Worm (Caenorhabditis elegans) whole organism, mixed stage, embryonic: ENCODE measurements around the gene spin-4.

Experiments
- M03D4.4 ChIP-seq: sonication (generic microtip); optimal IDR thresholded peaks from 2 replicates; lab custom pipeline; 2017; ENCODE audit warnings: mild to moderate bottlenecking, missing genetic modification characterization, missing compliant biosample characterization
- bed-3 ChIP-seq: fragments of 200-800 bp; sonication (Bioruptor generic); optimal IDR thresholded peaks from 3 replicates; lab custom pipeline; 2018; ENCODE audit warnings: mild to moderate bottlenecking, missing genetic modification characterization, moderate library complexity, missing compliant biosample characterization
- blmp-1 ChIP-seq: fragments of 150-350 bp; optimal IDR thresholded peaks from 2 replicates; lab custom pipeline; 2014; ENCODE audit warnings: missing biosample characterization, missing genetic modification characterization
- ceh-39 ChIP-seq: fragments of 150-350 bp; optimal IDR thresholded peaks from 2 replicates; lab custom pipeline; 2014; ENCODE audit warnings: missing biosample characterization, missing genetic modification characterization
- ceh-43 ChIP-seq: fragments of 200-800 bp; sonication (Bioruptor generic); optimal IDR thresholded peaks from 2 replicates; lab custom pipeline; 2018; ENCODE audit warnings: mild to moderate bottlenecking, missing genetic modification characterization, moderate library complexity, missing compliant biosample characterization
- ceh-83 ChIP-seq: fragments of 200-800 bp; sonication (Bioruptor generic); optimal IDR thresholded peaks from 2 replicates; lab custom pipeline; 2018; ENCODE audit warnings: mild to moderate bottlenecking, missing genetic modification characterization, missing compliant biosample characterization
- ces-1 ChIP-seq: fragments of 150-350 bp; optimal IDR thresholded peaks from 2 replicates; lab custom pipeline; 2014; ENCODE audit warnings: missing biosample characterization, missing genetic modification reagents, missing genetic modification characterization
- cnd-1 ChIP-seq: fragments of 200-800 bp; sonication (Bioruptor generic); optimal IDR thresholded peaks from 2 replicates; lab custom pipeline; 2018; ENCODE audit warnings: mild to moderate bottlenecking, missing genetic modification characterization, missing compliant biosample characterization
- drap-1 ChIP-seq: fragments of 200-800 bp; sonication (Bioruptor generic); optimal IDR thresholded peaks from 3 replicates; lab custom pipeline; 2018; ENCODE audit warnings: mild to moderate bottlenecking, missing genetic modification characterization, missing compliant biosample characterization
- elt-1 ChIP-seq: sonication (generic microtip); optimal IDR thresholded peaks from 2 replicates; lab custom pipeline; 2017; ENCODE audit warnings: missing genetic modification characterization, mild to moderate bottlenecking, missing compliant biosample characterization, antibody characterized with exemption, moderate library complexity, borderline replicate concordance; ENCODE audit not compliant: insufficient read depth
- elt-3 ChIP-seq: fragments of 150-350 bp; optimal IDR thresholded peaks from 2 replicates; lab custom pipeline; 2014; ENCODE audit warnings: missing biosample characterization, missing genetic modification characterization
- flh-1 ChIP-seq: fragments of 200-800 bp; sonication (Bioruptor generic); optimal IDR thresholded peaks from 2 replicates; lab custom pipeline; 2018; ENCODE audit warnings: mild to moderate bottlenecking, missing genetic modification characterization, moderate library complexity, missing compliant biosample characterization
- ham-2 ChIP-seq: fragments of 200-800 bp; sonication (Bioruptor generic); optimal IDR thresholded peaks from 2 replicates; lab custom pipeline; 2018; ENCODE audit warnings: mild to moderate bottlenecking, missing genetic modification characterization, missing compliant biosample characterization
- lin-13 ChIP-seq: fragments of 150-350 bp; optimal IDR thresholded peaks from 2 replicates; lab custom pipeline; 2014; ENCODE audit warnings: missing biosample characterization, missing genetic modification characterization
- lin-32 ChIP-seq: fragments of 200-800 bp; sonication (Bioruptor generic); optimal IDR thresholded peaks from 2 replicates; lab custom pipeline; 2018; ENCODE audit warnings: mild to moderate bottlenecking, missing genetic modification characterization, missing compliant biosample characterization
- lsy-2 ChIP-seq: fragments of 150-350 bp; optimal IDR thresholded peaks from 2 replicates; lab custom pipeline; 2014; ENCODE audit warnings: missing biosample characterization, missing genetic modification characterization
- mab-5 ChIP-seq: fragments of 150-350 bp; optimal IDR thresholded peaks from 2 replicates; lab custom pipeline; 2014; ENCODE audit warnings: missing biosample characterization, missing genetic modification characterization
- mep-1 ChIP-seq: fragments of 150-350 bp; optimal IDR thresholded peaks from 2 replicates; lab custom pipeline; 2017; ENCODE audit warnings: missing biosample characterization, missing genetic modification reagents, missing genetic modification characterization, inconsistent platforms
- mls-2 ChIP-seq: sonication (generic microtip); optimal IDR thresholded peaks from 2 replicates; lab custom pipeline; 2016; ENCODE audit warnings: mild to moderate bottlenecking, missing genetic modification characterization, moderate library complexity, missing compliant biosample characterization
- nhr-12 ChIP-seq: fragments of 150-350 bp; optimal IDR thresholded peaks from 2 replicates; lab custom pipeline; 2014; ENCODE audit warnings: missing biosample characterization, missing genetic modification characterization
- nhr-2 ChIP-seq: fragments of 150-350 bp; optimal IDR thresholded peaks from 2 replicates; lab custom pipeline; 2014; ENCODE audit warnings: missing biosample characterization, missing genetic modification characterization
- nhr-237 ChIP-seq: fragments of 150-350 bp; optimal IDR thresholded peaks from 2 replicates; lab custom pipeline; 2014; ENCODE audit warnings: missing biosample characterization, missing genetic modification characterization
- nhr-28 ChIP-seq: fragments of 150-350 bp; optimal IDR thresholded peaks from 2 replicates; lab custom pipeline; 2014; ENCODE audit warnings: missing biosample characterization, missing genetic modification characterization
- nhr-76 ChIP-seq: sonication (generic microtip); optimal IDR thresholded peaks from 2 replicates; lab custom pipeline; 2017; ENCODE audit warnings: missing biosample characterization, missing genetic modification characterization
- pha-4 ChIP-seq: fragments of 150-350 bp; optimal IDR thresholded peaks from 2 replicates; lab custom pipeline; 2018; ENCODE audit warnings: missing biosample characterization, missing genetic modification reagents, missing genetic modification characterization
- sem-2 ChIP-seq: fragments of 200-800 bp; sonication (Bioruptor generic); optimal IDR thresholded peaks from 2 replicates; lab custom pipeline; 2018; ENCODE audit warnings: mild to moderate bottlenecking, missing genetic modification characterization, missing compliant biosample characterization
- snpc-4 ChIP-seq: fragments of 150-350 bp; optimal IDR thresholded peaks from 2 replicates; lab custom pipeline; 2014; ENCODE audit warnings: missing biosample characterization, missing genetic modification characterization
- sptf-1 ChIP-seq: sonication (generic microtip); optimal IDR thresholded peaks from 2 replicates; lab custom pipeline; 2017; ENCODE audit warnings: mild to moderate bottlenecking, missing genetic modification characterization, moderate library complexity, missing compliant biosample characterization
- tbx-8 ChIP-seq: fragments of 200-800 bp; sonication (Bioruptor generic); optimal IDR thresholded peaks from 2 replicates; lab custom pipeline; 2018; ENCODE audit warnings: mild to moderate bottlenecking, missing genetic modification characterization, moderate library complexity, missing compliant biosample characterization
- unc-120 ChIP-seq: sonication (generic microtip); optimal IDR thresholded peaks from 2 replicates; lab custom pipeline; 2017; ENCODE audit warnings: missing genetic modification characterization, missing compliant biosample characterization; ENCODE audit not compliant: poor library complexity, severe bottlenecking
- unc-39 ChIP-seq: fragments of 150-350 bp; optimal IDR thresholded peaks from 2 replicates; lab custom pipeline; 2014; ENCODE audit warnings: missing biosample characterization, missing genetic modification characterization
- unc-62 ChIP-seq: fragments of 150-350 bp; optimal IDR thresholded peaks from 2 replicates; lab custom pipeline; 2014; ENCODE audit warnings: missing biosample characterization, missing genetic modification reagents, missing genetic modification characterization
- zip-8 ChIP-seq: fragments of 150-350 bp; optimal IDR thresholded peaks from 2 replicates; lab custom pipeline; 2014; ENCODE audit warnings: missing biosample characterization, missing genetic modification characterization
- ztf-11 ChIP-seq: fragments of 150-350 bp; optimal IDR thresholded peaks from 2 replicates; lab custom pipeline; 2014; ENCODE audit warnings: missing biosample characterization, missing genetic modification characterization

The spin-4 gene

ce11 chrIII:12640386-12641024, 47.6 kb upstream of the spin-4 start:
- TF ChIP-seq M03D4.4 (no peak), lin-32 (no peak), sem-2 (GFP tag; lab: Kevin White, UChicago) (no peak), ceh-39 (tag; lab: Kevin White, UChicago) (no peak), cnd-1 (tag; lab: Kevin White, UChicago) (no peak), ces-1 (no peak), tbx-8 (no peak), nhr-2 (tag; lab: Kevin White, UChicago) (no peak), unc-120 (tag; lab: Kevin White, UChicago) (no peak), pha-4 (tag; lab: Kevin White, UChicago) (no peak), nhr-12 (no peak), flh-1 (GFP tag; lab: Kevin White, UChicago) (no peak), unc-39 (no peak), unc-62 (GFP tag; lab: Kevin White, UChicago) (no peak)

DNA sequence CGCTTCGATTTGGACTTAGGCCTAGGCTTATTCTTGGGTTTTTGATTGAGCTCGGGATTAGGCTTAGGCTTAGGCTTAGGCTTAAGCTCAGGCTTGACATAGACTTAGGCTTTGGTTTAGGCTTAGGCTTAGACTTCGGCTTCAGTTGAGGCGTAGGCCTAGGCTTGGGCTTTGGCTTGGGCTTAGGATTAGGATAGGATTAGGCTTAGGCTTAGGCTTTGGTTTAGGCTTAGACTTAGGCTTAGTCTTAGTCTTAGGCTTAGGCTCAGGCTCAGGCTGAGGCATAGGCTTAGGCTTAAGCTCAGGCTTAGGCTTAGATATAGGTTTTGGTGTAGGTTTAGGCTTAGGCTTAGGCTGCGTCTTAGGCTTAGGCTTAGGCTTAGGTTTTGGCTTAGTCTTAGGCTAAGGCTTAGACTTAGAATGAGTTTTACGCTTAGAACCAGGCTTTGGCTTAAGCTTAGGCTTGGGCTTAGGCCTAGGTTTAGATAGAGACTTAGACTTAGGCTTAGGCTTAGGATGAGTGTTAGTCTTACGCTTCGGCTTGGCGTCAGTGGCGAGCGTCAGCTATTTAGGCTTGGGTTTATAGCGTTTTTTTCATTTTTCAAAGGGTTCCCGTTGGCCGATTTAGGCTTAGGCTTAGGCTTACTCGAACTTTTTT, 45.5 kb upstream of the spin-4 start:
- no peak for TF ChIP-seq ceh-43 (GFP tag; lab: Kevin White, UChicago)
- no peak for TF ChIP-seq nhr-28 (tag; lab: Kevin White, UChicago)
- TF ChIP-seq, all 35 proteins: peak for 0

DNA sequence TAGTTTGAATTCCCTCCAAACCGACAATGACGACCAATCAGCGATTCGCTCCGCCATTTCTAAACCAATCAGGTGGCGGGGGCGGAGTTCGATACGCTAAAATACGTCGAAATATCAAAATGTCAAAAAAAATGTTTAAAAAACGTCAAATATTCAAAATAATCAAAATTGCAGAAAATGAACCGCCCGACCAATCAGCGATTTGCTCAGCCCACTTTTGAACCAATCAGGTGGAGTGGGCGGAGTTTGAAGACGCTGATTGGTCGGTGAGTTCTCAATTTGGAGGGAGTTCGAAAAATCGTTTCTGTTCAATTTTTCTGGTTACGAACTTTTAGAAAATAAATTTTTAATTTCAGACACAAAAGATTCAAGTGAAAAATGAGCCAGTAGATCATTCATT, 43.4 kb upstream of the spin-4 start:
- no peak for TF ChIP-seq elt-1 (tag; lab: Kevin White, UChicago)
- no peak for TF ChIP-seq nhr-237 (tag; lab: Kevin White, UChicago)
- no peak for TF ChIP-seq flh-1 (GFP tag; lab: Kevin White, UChicago)
- TF ChIP-seq nhr-2 (tag; lab: Kevin White, UChicago): no peak
- no peak for TF ChIP-seq drap-1 (GFP tag; lab: Kevin White, UChicago)
- no peak for TF ChIP-seq lsy-2
- TF ChIP-seq, all 35 proteins: peak for 0

ce11 chrIII:12651946-12652345, 36.2 kb upstream of the spin-4 start:
- TF ChIP-seq nhr-12 (no peak), mep-1 (tag; lab: Kevin White, UChicago) (no peak), elt-3 (tag; lab: Kevin White, UChicago) (no peak), blmp-1 (tag; lab: Kevin White, UChicago) (no peak), snpc-4 (no peak), lin-32 (no peak), ceh-83 (GFP tag; lab: Kevin White, UChicago) (no peak), unc-39 (no peak), mls-2 (tag; lab: Kevin White, UChicago) (no peak), lsy-2 (no peak), ceh-43 (GFP tag; lab: Kevin White, UChicago) (no peak), mab-5 (tag; lab: Kevin White, UChicago) (no peak), ztf-11 (tag; lab: Kevin White, UChicago) (no peak), zip-8 (tag; lab: Kevin White, UChicago) (no peak), sptf-1 (no peak), sem-2 (GFP tag; lab: Kevin White, UChicago) (no peak), elt-1 (tag; lab: Kevin White, UChicago) (no peak), M03D4.4 (no peak), nhr-237 (tag; lab: Kevin White, UChicago) (no peak)

DNA sequence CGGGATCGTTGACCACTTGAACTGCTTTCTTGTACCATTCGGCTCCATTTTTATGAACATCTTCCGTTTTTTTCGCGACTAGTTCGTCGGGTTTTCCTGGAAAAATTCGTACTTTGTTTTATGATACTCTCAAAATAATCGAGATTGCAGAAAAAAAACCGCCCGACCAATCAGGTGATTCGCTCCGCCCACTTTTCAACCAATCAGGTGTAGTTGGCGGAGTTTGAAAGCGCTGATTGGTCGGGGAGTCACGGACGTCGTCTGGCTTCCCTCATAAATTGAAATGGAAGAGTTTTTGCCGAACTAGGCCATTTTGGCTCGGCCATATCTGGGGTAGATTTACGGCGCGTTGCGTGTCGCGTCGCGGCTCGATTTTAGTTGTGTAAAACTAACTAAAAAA, 35.5 kb upstream of the spin-4 start:
- TF ChIP-seq ztf-11 (tag; lab: Kevin White, UChicago): no peak
- TF ChIP-seq nhr-237 (tag; lab: Kevin White, UChicago): no peak
- TF ChIP-seq nhr-76 (tag; lab: Kevin White, UChicago): no peak
- TF ChIP-seq nhr-12: no peak
- no peak for TF ChIP-seq bed-3 (GFP tag; lab: Kevin White, UChicago)
- no peak for TF ChIP-seq snpc-4
- no peak for TF ChIP-seq unc-62 (GFP tag; lab: Kevin White, UChicago)
- no peak for TF ChIP-seq lin-13 (tag; lab: Kevin White, UChicago)
- no peak for TF ChIP-seq lin-32
- TF ChIP-seq ceh-39 (tag; lab: Kevin White, UChicago): no peak
- TF ChIP-seq elt-1 (tag; lab: Kevin White, UChicago): no peak
- no peak for TF ChIP-seq sptf-1
- TF ChIP-seq blmp-1 (tag; lab: Kevin White, UChicago): no peak
- no peak for TF ChIP-seq mab-5 (tag; lab: Kevin White, UChicago)
- no peak for TF ChIP-seq tbx-8
- TF ChIP-seq ham-2 (GFP tag; lab: Kevin White, UChicago): no peak
